Fruit fly (Drosophila melanogaster): ENCODE results near the gene CG13998.

CG13998 gene

DNA sequence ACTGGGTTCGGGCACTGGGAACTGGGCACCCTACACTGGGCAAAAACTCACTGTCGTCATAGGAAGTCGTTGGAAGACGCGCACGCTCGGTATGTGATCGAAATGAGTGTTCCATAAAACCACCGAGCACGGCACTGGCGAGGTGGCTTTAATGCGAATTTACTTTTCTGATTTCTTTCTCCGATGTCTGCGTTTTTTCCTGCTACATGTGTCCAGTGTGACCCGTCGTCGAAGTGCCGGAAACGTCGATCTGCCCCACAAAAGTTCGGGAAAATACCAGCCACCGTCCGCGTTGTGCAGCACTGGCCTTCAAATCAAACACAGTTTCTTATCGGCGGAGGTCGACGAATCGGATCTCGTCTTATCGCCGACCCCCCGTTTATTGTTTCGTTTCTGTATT is 42.6 kb upstream of the CG13998 start, which contains the start of gene Kdm5 (continued):
- TF ChIP-seq CG8290 (GFP tag; optimal IDR thresholded peaks at IDR 0.05) (no peak), CG8290 (tag; optimal IDR thresholded peaks at IDR 0.05) (no peak), Dad (GFP tag; optimal IDR thresholded peaks at IDR 0.05) (no peak), abd-A (tag; optimal IDR thresholded peaks at IDR 0.05) (no peak), usp (GFP tag; optimal IDR thresholded peaks at IDR 0.05) (no peak), CG8388 (GFP tag; optimal IDR thresholded peaks at IDR 0.05) (no peak), Hmr (GFP tag; optimal IDR thresholded peaks at IDR 0.05) (peak; percentile 54), Sox102F (GFP tag; optimal IDR thresholded peaks at IDR 0.05) (no peak), CG9797 (GFP tag; optimal IDR thresholded peaks at IDR 0.05) (peak; percentile 89), Doc2 (GFP tag; IDR thresholded peaks at IDR 0.05) (no peak), fd96Cb (tag; optimal IDR thresholded peaks at IDR 0.05) (no peak), dm (GFP tag; optimal IDR thresholded peaks at IDR 0.05) (peak; percentile 44), CG18599 (GFP tag; optimal IDR thresholded peaks at IDR 0.05) (peak; percentile 25), unc-4 (GFP tag; IDR thresholded peaks at IDR 0.05; ENCODE audit: partially characterized antibody) (0 out of 2 replicates have a peak, but pooled peaks have one; percentile 26), CG9932 (GFP tag; IDR thresholded peaks at IDR 0.05) (peak; percentile 61), org-1 (GFP tag; optimal IDR thresholded peaks at IDR 0.05) (no peak), CG6791 (GFP tag; IDR thresholded peaks at IDR 0.05; ENCODE audit: partially characterized antibody) (peak; percentile 55), jumu (GFP tag; optimal IDR thresholded peaks at IDR 0.05) (peak; percentile 37), da (GFP tag; optimal IDR thresholded peaks at IDR 0.05) (no peak), CG15601 (tag; optimal IDR thresholded peaks at IDR 0.05) (peak; percentile 1), HLH3B (GFP tag; IDR thresholded peaks at IDR 0.05) (0 out of 2 replicates have a peak, but pooled peaks have one; percentile 28), CG3847 (GFP tag; IDR thresholded peaks at IDR 0.05) (peak; percentile 55), GATAe (GFP tag; conservative IDR thresholded peaks at IDR 0.05) (peak; percentile 92), scrt (GFP tag; optimal IDR thresholded peaks at IDR 0.05) (no peak), Pdp1 (GFP tag; optimal IDR thresholded peaks at IDR 0.05) (peak in 1 of 2 experiments; percentile 50), bsh (GFP tag; optimal IDR thresholded peaks at IDR 0.05) (no peak), cg (GFP tag; optimal IDR thresholded peaks at IDR 0.05) (peak; percentile 67), twi (tag; optimal IDR thresholded peaks at IDR 0.05) (peak; percentile 15), vvl (GFP tag; IDR thresholded peaks at IDR 0.05) (peak; percentile 61), ewg (GFP tag; optimal IDR thresholded peaks at IDR 0.05) (peak; percentile 51), CG4424 (GFP tag; optimal IDR thresholded peaks at IDR 0.05) (no peak), CG31441 (GFP tag; IDR thresholded peaks at IDR 0.05) (no peak), CG15011 (GFP tag; optimal IDR thresholded peaks at IDR 0.05) (no peak), CG11247 (GFP tag; IDR thresholded peaks at IDR 0.05) (peak; percentile 41; the same call in 1 of the 2 replicates), psq (GFP tag; optimal IDR thresholded peaks at IDR 0.05) (no peak), sd (tag; optimal IDR thresholded peaks at IDR 0.05) (no peak), CG33213 (GFP tag; optimal IDR thresholded peaks at IDR 0.05) (peak; percentile 64), Deaf1 (tag; optimal IDR thresholded peaks at IDR 0.05) (peak; percentile 61), Xbp1 (GFP tag; optimal IDR thresholded peaks at IDR 0.05) (peak; percentile 23), prd (optimal IDR thresholded peaks at IDR 0.05) (no peak), prd (GFP tag; IDR thresholded peaks at IDR 0.05) (peak; percentile 45; the same call in 1 of the 3 replicates), CG11456 (GFP tag; IDR thresholded peaks at IDR 0.05) (peak; percentile 70; the same call in 2 of the 3 replicates), CG14860 (GFP tag; IDR thresholded peaks at IDR 0.05; ENCODE audit: partially characterized antibody) (no peak), CG16813 (GFP tag; IDR thresholded peaks at IDR 0.05; ENCODE audit: partially characterized antibody) (0 out of 3 replicates have a peak, but pooled peaks have one; percentile 36), knrl (GFP tag; IDR thresholded peaks at IDR 0.05; ENCODE audit: partially characterized antibody) (0 out of 3 replicates have a peak, but pooled peaks have one; percentile 12), CG16815 (GFP tag; optimal IDR thresholded peaks at IDR 0.05) (no peak), ftz-f1 (GFP tag; optimal IDR thresholded peaks at IDR 0.05) (peak; percentile 88), tll (GFP tag; optimal IDR thresholded peaks at IDR 0.05) (no peak), Taf1 (GFP tag; IDR thresholded peaks at IDR 0.05) (no peak), MTF-1 (GFP tag; optimal IDR thresholded peaks at IDR 0.05; ENCODE audit: borderline replicate concordance) (peak; percentile 30)

All from whole organism, embryonic.